Fruit fly (Drosophila melanogaster): ENCODE data around the gene Lint-1.

The Lint-1 gene

dm6 chrX:11108148-11108844, 40.8 kb upstream of the Lint-1 start, which contains the start of gene Hsp60A (continued):
- TF ChIP-seq Atf3 (GFP tag; optimal IDR thresholded peaks at IDR 0.05) = no peak
- no peak for TF ChIP-seq CG17802 (tag; optimal IDR thresholded peaks at IDR 0.05)
- peak; percentile 66 for TF ChIP-seq gfzf (GFP tag; optimal IDR thresholded peaks at IDR 0.05)
- TF ChIP-seq ewg (GFP tag; optimal IDR thresholded peaks at IDR 0.05) = no peak
- no peak for TF ChIP-seq org-1 (GFP tag; optimal IDR thresholded peaks at IDR 0.05)
- TF ChIP-seq fd96Cb (tag; optimal IDR thresholded peaks at IDR 0.05) = peak; percentile 39
- no peak for TF ChIP-seq ftz-f1 (GFP tag; optimal IDR thresholded peaks at IDR 0.05)
- no peak for TF ChIP-seq CG17328 (GFP tag; IDR thresholded peaks at IDR 0.05)
- no peak for TF ChIP-seq odd (GFP tag; optimal IDR thresholded peaks at IDR 0.05)
- TF ChIP-seq CG4820 (GFP tag; optimal IDR thresholded peaks at IDR 0.05) = peak; percentile 44
- no peak for TF ChIP-seq tll (GFP tag; optimal IDR thresholded peaks at IDR 0.05)
- TF ChIP-seq CG32532 (GFP tag; IDR thresholded peaks at IDR 0.05) = peak; percentile 39; the same call in 1 of the 2 replicates
- TF ChIP-seq CG12155 (GFP tag; optimal IDR thresholded peaks at IDR 0.05) = peak; percentile 28
- TF ChIP-seq mld (GFP tag; IDR thresholded peaks at IDR 0.05; ENCODE audit: partially characterized antibody) = 0 out of 3 replicates have a peak, but pooled peaks have one; percentile 37
- TF ChIP-seq chm (GFP tag; IDR thresholded peaks at IDR 0.05) = no peak; the same call in 1 of the 2 replicates
- no peak for TF ChIP-seq CG15479 (GFP tag; optimal IDR thresholded peaks at IDR 0.05)
- TF ChIP-seq sqz (GFP tag; optimal IDR thresholded peaks at IDR 0.05) = peak; percentile 49
- TF ChIP-seq zen (tag; optimal IDR thresholded peaks at IDR 0.05) = peak; percentile 40
- TF ChIP-seq NC2β (GFP tag; optimal IDR thresholded peaks at IDR 0.05) = no peak
- TF ChIP-seq CG8765 (GFP tag; IDR thresholded peaks at IDR 0.05) = no peak
- TF ChIP-seq slbo (GFP tag; IDR thresholded peaks at IDR 0.05) = peak; percentile 58; the same call in 1 of the 2 replicates
- TF ChIP-seq Gsc (GFP tag; IDR thresholded peaks at IDR 0.05) = no peak
- no peak for TF ChIP-seq CG16779 (GFP tag; IDR thresholded peaks at IDR 0.05)
- TF ChIP-seq cad (GFP tag; optimal IDR thresholded peaks at IDR 0.05) = no peak
- no peak for TF ChIP-seq CG12744 (GFP tag; optimal IDR thresholded peaks at IDR 0.05)
- TF ChIP-seq mam (GFP tag; optimal IDR thresholded peaks at IDR 0.05) = peak; percentile 34
- TF ChIP-seq Neu2 (GFP tag; optimal IDR thresholded peaks at IDR 0.05; ENCODE audit: borderline replicate concordance) = no peak
- TF ChIP-seq CG11560 (tag; IDR thresholded peaks at IDR 0.05) = peak; percentile 98
- TF ChIP-seq sug (tag; optimal IDR thresholded peaks at IDR 0.05) = peak; percentile 47
- peak; percentile 85 for TF ChIP-seq Dp (GFP tag; optimal IDR thresholded peaks at IDR 0.05)
- peak; percentile 47 for TF ChIP-seq CG18599 (GFP tag; optimal IDR thresholded peaks at IDR 0.05)
- TF ChIP-seq Poxn (GFP tag; IDR thresholded peaks at IDR 0.05) = no peak
- TF ChIP-seq CG3407 (GFP tag; optimal IDR thresholded peaks at IDR 0.05) = no peak
- peak; percentile 60 for TF ChIP-seq unpg (GFP tag; optimal IDR thresholded peaks at IDR 0.05)
- peak; percentile 15 for TF ChIP-seq CG8388 (GFP tag; optimal IDR thresholded peaks at IDR 0.05)
- no peak for TF ChIP-seq gro (GFP tag; optimal IDR thresholded peaks at IDR 0.05)
- peak; percentile 38; the same call in 1 of the 2 replicates for TF ChIP-seq lmd (GFP tag; IDR thresholded peaks at IDR 0.05)
- no peak for TF ChIP-seq emc (GFP tag; optimal IDR thresholded peaks at IDR 0.05)
- TF ChIP-seq CG1792 (GFP tag; optimal IDR thresholded peaks at IDR 0.05) = no peak
- TF ChIP-seq CG10462 (GFP tag; optimal IDR thresholded peaks at IDR 0.05) = no peak
- TF ChIP-seq jumu (GFP tag; optimal IDR thresholded peaks at IDR 0.05) = no peak
- TF ChIP-seq cwo (GFP tag; optimal IDR thresholded peaks at IDR 0.05) = no peak
- TF ChIP-seq Stat92E (GFP tag; optimal IDR thresholded peaks at IDR 0.05) = no peak
- 0 out of 2 replicates have a peak, but pooled peaks have one; percentile 11 for TF ChIP-seq cas (GFP tag; IDR thresholded peaks at IDR 0.05)
- TF ChIP-seq CG9215 (GFP tag; IDR thresholded peaks at IDR 0.05) = 0 out of 2 replicates have a peak, but pooled peaks have one; percentile 25
- no peak for TF ChIP-seq run (tag; optimal IDR thresholded peaks at IDR 0.05)
- peak; percentile 73 for TF ChIP-seq gem (tag; optimal IDR thresholded peaks at IDR 0.05)
- TF ChIP-seq Drgx (GFP tag; IDR thresholded peaks at IDR 0.05) = peak; percentile 27; the same call in 1 of the 2 replicates
- peak; percentile 35 for TF ChIP-seq Dek (tag; optimal IDR thresholded peaks at IDR 0.05)

Measured in whole organism, embryonic.